Fruit fly (Drosophila melanogaster) whole organism, embryonic: Measurements from ENCODE around the gene CG4025.
A peak's percentile ranks its signal among the peaks of the same experiment; 100 is the strongest.

Source experiments
- CG11456 ChIP-seq: fragments of 200-800 bp; sonication (Bioruptor generic); IDR thresholded peaks from 3 replicates; pipeline ENCODE4 v1.3.6; 2022; ENCODE audit warnings: missing biosample characterization, missing genetic modification characterization
- CG11560 ChIP-seq: fragments of 200-800 bp; sonication (Bioruptor generic); IDR thresholded peaks from 3 replicates; pipeline ENCODE4 v1.3.6; 2022; ENCODE audit warnings: missing biosample characterization, missing genetic modification characterization
- CG11723 ChIP-seq: fragments of 200-800 bp; sonication (Bioruptor generic); optimal IDR thresholded peaks from 2 replicates; lab custom pipeline; 2017; ENCODE audit warnings: missing biosample characterization, mild to moderate bottlenecking, missing genetic modification characterization
- CG12236 ChIP-seq: fragments of 200-800 bp; sonication (Bioruptor generic); optimal IDR thresholded peaks from 2 replicates; lab custom pipeline; 2016; ENCODE audit warnings: missing biosample characterization, missing genetic modification characterization
- CG12659 ChIP-seq: fragments of 200-800 bp; sonication (Bioruptor generic); optimal IDR thresholded peaks from 3 replicates; lab custom pipeline; 2017; ENCODE audit warnings: mild to moderate bottlenecking, missing biosample characterization, missing genetic modification reagents, missing genetic modification characterization
- CG12744 ChIP-seq: fragments of 200-800 bp; sonication (Bioruptor generic); optimal IDR thresholded peaks from 2 replicates; lab custom pipeline; 2016; ENCODE audit warnings: missing biosample characterization, missing genetic modification characterization
- CG1602 ChIP-seq: fragments of 200-800 bp; sonication (Bioruptor generic); optimal IDR thresholded peaks from 3 replicates; lab custom pipeline; 2016; ENCODE audit warnings: missing biosample characterization, missing genetic modification characterization
- CG18262 ChIP-seq: fragments of 200-800 bp; optimal IDR thresholded peaks from 3 replicates; lab custom pipeline; 2019; ENCODE audit warnings: missing biosample characterization, mild to moderate bottlenecking, missing genetic modification characterization, moderate library complexity
- CG2889 ChIP-seq: fragments of 200-800 bp; sonication (Bioruptor generic); IDR thresholded peaks from 3 replicates; pipeline ENCODE4 v1.3.6; 2022; ENCODE audit warnings: missing biosample characterization, missing genetic modification characterization
- CG3726 ChIP-seq: fragments of 200-800 bp; sonication (Bioruptor generic); IDR thresholded peaks from 3 replicates; pipeline ENCODE4, ENCODE4 v1.3.6; 2022; ENCODE audit warnings: missing biosample characterization, missing genetic modification characterization
- CG3838 ChIP-seq: fragments of 200-800 bp; sonication (Bioruptor generic); optimal IDR thresholded peaks from 3 replicates; lab custom pipeline; 2016; ENCODE audit warnings: missing biosample characterization, missing genetic modification characterization
- CG4360 ChIP-seq: fragments of 200-800 bp; sonication (Bioruptor generic); IDR thresholded peaks from 2 replicates; pipeline ENCODE4 v1.3.6; 2022; ENCODE audit warnings: missing biosample characterization, missing genetic modification characterization
- CG5953 ChIP-seq: fragments of 200-800 bp; sonication (Bioruptor generic); IDR thresholded peaks from 2 replicates; pipeline ENCODE4 v1.3.6; 2022; ENCODE audit warnings: missing biosample characterization, missing genetic modification characterization
- CG6689 ChIP-seq: fragments of 200-800 bp; sonication (Bioruptor generic); IDR thresholded peaks from 2 replicates; pipeline ENCODE4 v1.3.6; 2022; ENCODE audit warnings: missing biosample characterization, missing genetic modification characterization
- CG7357 ChIP-seq: fragments of 200-800 bp; sonication (Bioruptor generic); IDR thresholded peaks from 3 replicates; pipeline ENCODE4 v1.3.6; 2022; ENCODE audit warnings: missing biosample characterization, missing genetic modification characterization
- CG9437 ChIP-seq: fragments of 200-800 bp; sonication (Bioruptor generic); optimal IDR thresholded peaks from 2 replicates; lab custom pipeline; 2018; ENCODE audit warnings: missing biosample characterization, mild to moderate bottlenecking, missing genetic modification characterization
- D19B ChIP-seq: fragments of 200-800 bp; sonication (Bioruptor generic); optimal IDR thresholded peaks from 2 replicates; lab custom pipeline; 2017; ENCODE audit warnings: missing biosample characterization, mild to moderate bottlenecking, missing genetic modification characterization
- H15 ChIP-seq: fragments of 200-800 bp; sonication (Bioruptor generic); IDR thresholded peaks from 3 replicates; pipeline ENCODE4 v1.3.6; 2022; ENCODE audit warnings: missing biosample characterization, missing genetic modification characterization
- Hr3 ChIP-seq: fragments of 200-800 bp; sonication (Bioruptor generic); optimal IDR thresholded peaks from 3 replicates; lab custom pipeline; 2016; ENCODE audit warnings: missing biosample characterization, missing genetic modification characterization
- Nf-YC ChIP-seq: fragments of 200-800 bp; optimal IDR thresholded peaks from 3 replicates; lab custom pipeline; 2019; ENCODE audit warnings: missing biosample characterization, mild to moderate bottlenecking, missing genetic modification characterization, moderate library complexity
- Opbp ChIP-seq: fragments of 200-800 bp; sonication (Bioruptor generic); IDR thresholded peaks from 3 replicates; pipeline ENCODE4 v1.3.6; 2022; ENCODE audit warnings: missing biosample characterization, missing genetic modification characterization; ENCODE audit not compliant: partially characterized antibody
- Sry-δ ChIP-seq: fragments of 200-800 bp; sonication (Bioruptor generic); optimal IDR thresholded peaks from 2 replicates; lab custom pipeline; 2016; ENCODE audit warnings: missing biosample characterization, missing genetic modification characterization
- Xbp1 ChIP-seq: fragments of 200-800 bp; sonication (Bioruptor generic); optimal IDR thresholded peaks from 3 replicates; lab custom pipeline; 2016; ENCODE audit warnings: missing biosample characterization, mild to moderate bottlenecking, missing genetic modification characterization
- ab ChIP-seq: fragments of 200-800 bp; sonication (Bioruptor generic); optimal IDR thresholded peaks from 2 replicates; lab custom pipeline; 2016; ENCODE audit warnings: missing biosample characterization, missing genetic modification characterization
- abd-A ChIP-seq: fragments of 200-800 bp; sonication (Bioruptor generic); optimal IDR thresholded peaks from 3 replicates; lab custom pipeline; 2019; ENCODE audit warnings: missing biosample characterization, mild to moderate bottlenecking, missing genetic modification characterization, moderate library complexity
- bowl ChIP-seq: fragments of 200-800 bp; sonication (Bioruptor generic); IDR thresholded peaks from 2 replicates; pipeline ENCODE4 v1.3.6; 2022; ENCODE audit warnings: missing biosample characterization, missing genetic modification characterization
- br ChIP-seq: fragments of >200 bp; optimal IDR thresholded peaks from 2 replicates; lab custom pipeline; 2017
- en ChIP-seq: fragments of 200-800 bp; sonication (Bioruptor generic); optimal IDR thresholded peaks from 2 replicates; lab custom pipeline; 2016; ENCODE audit warnings: missing biosample characterization, missing genetic modification characterization
- exex ChIP-seq: fragments of 200-800 bp; sonication (Bioruptor generic); optimal IDR thresholded peaks from 4 replicates; lab custom pipeline; 2018; ENCODE audit warnings: missing biosample characterization, mild to moderate bottlenecking, missing genetic modification characterization, moderate library complexity
- jing ChIP-seq: fragments of 200-800 bp; sonication (Bioruptor generic); optimal IDR thresholded peaks from 2 replicates; lab custom pipeline; 2018; ENCODE audit warnings: missing biosample characterization, mild to moderate bottlenecking, missing genetic modification characterization
- lola ChIP-seq, 3 experiments: fragments of >200 bp in 2 of 3; fragments of 200-800 bp in 1 of 3; sonication (Bioruptor generic) in 1 of 3; optimal IDR thresholded peaks; 2 replicates each; lab custom pipeline; 2017 to 2019; ENCODE audit warnings: missing biosample characterization in 3 of 3, missing genetic modification characterization in 3 of 3, mild to moderate bottlenecking in 1 of 3, moderate library complexity in 1 of 3
- luna ChIP-seq: fragments of 200-800 bp; sonication (Bioruptor generic); optimal IDR thresholded peaks from 2 replicates; lab custom pipeline; 2016; ENCODE audit warnings: missing biosample characterization, missing genetic modification characterization
- maf-S ChIP-seq: fragments of 200-800 bp; sonication (Bioruptor generic); optimal IDR thresholded peaks from 2 replicates; lab custom pipeline; 2016; ENCODE audit warnings: missing biosample characterization, missing genetic modification characterization
- mam ChIP-seq: fragments of 200-800 bp; sonication (Bioruptor generic); optimal IDR thresholded peaks from 3 replicates; lab custom pipeline; 2016; ENCODE audit warnings: missing biosample characterization, missing genetic modification characterization
- mld ChIP-seq: fragments of 200-800 bp; sonication (Bioruptor generic); IDR thresholded peaks from 3 replicates; pipeline ENCODE4 v1.3.6; 2022; ENCODE audit warnings: missing biosample characterization, missing genetic modification characterization; ENCODE audit not compliant: partially characterized antibody
- nau ChIP-seq: fragments of 200-800 bp; sonication (Bioruptor generic); optimal IDR thresholded peaks from 3 replicates; lab custom pipeline; 2017; ENCODE audit warnings: missing biosample characterization, mild to moderate bottlenecking, missing genetic modification characterization, missing genetic modification reagents
- nerfin-1 ChIP-seq: fragments of 200-800 bp; sonication (Bioruptor generic); optimal IDR thresholded peaks from 3 replicates; lab custom pipeline; 2019; ENCODE audit warnings: missing biosample characterization, mild to moderate bottlenecking, missing genetic modification characterization, moderate library complexity
- odd ChIP-seq: fragments of 200-800 bp; sonication (Bioruptor generic); optimal IDR thresholded peaks from 2 replicates; lab custom pipeline; 2017; ENCODE audit warnings: missing biosample characterization, mild to moderate bottlenecking, missing genetic modification characterization
- rib ChIP-seq: fragments of 200-800 bp; sonication (Bioruptor generic); IDR thresholded peaks from 2 replicates; pipeline ENCODE4 v1.3.6; 2022; ENCODE audit warnings: missing biosample characterization, missing genetic modification characterization
- sc ChIP-seq, 3 experiments: fragments of >200 bp in 2 of 3; fragments of 200-800 bp in 1 of 3; sonication (Bioruptor generic) in 1 of 3; optimal IDR thresholded peaks; 2 replicates in 2 of 3; 3 replicates in 1 of 3; lab custom pipeline; 2017; ENCODE audit warnings: mild to moderate bottlenecking in 1 of 3, missing biosample characterization in 1 of 3, missing genetic modification characterization in 1 of 3, missing genetic modification reagents in 1 of 3
- slbo ChIP-seq: fragments of 200-800 bp; sonication (Bioruptor generic); IDR thresholded peaks from 2 replicates; pipeline ENCODE4 v1.3.6; 2022; ENCODE audit warnings: missing biosample characterization, missing genetic modification characterization
- slp2 ChIP-seq: fragments of 200-800 bp; sonication (Bioruptor generic); optimal IDR thresholded peaks from 2 replicates; lab custom pipeline; 2016; ENCODE audit warnings: missing biosample characterization, missing genetic modification characterization
- so ChIP-seq: fragments of 200-800 bp; sonication (Bioruptor generic); IDR thresholded peaks from 3 replicates; pipeline ENCODE4 v1.3.6; 2022; ENCODE audit warnings: missing biosample characterization, missing genetic modification characterization
- tll ChIP-seq, 2 experiments: fragments of 200-800 bp in 1 of 2; fragments of >200 bp in 1 of 2; sonication (Bioruptor generic) in 1 of 2; optimal IDR thresholded peaks; 2 replicates each; lab custom pipeline; 2017 to 2019; ENCODE audit warnings: missing biosample characterization in 2 of 2, missing genetic modification characterization in 2 of 2, mild to moderate bottlenecking in 1 of 2, moderate library complexity in 1 of 2
- trh ChIP-seq: fragments of 200-800 bp; sonication (Bioruptor generic); optimal IDR thresholded peaks from 2 replicates; lab custom pipeline; 2016; ENCODE audit warnings: missing biosample characterization, missing genetic modification characterization
- wdn ChIP-seq: fragments of 200-800 bp; sonication (Bioruptor generic); IDR thresholded peaks from 2 replicates; pipeline ENCODE4 v1.3.6; 2022; ENCODE audit warnings: missing biosample characterization, missing genetic modification characterization
- zf30C ChIP-seq: fragments of 200-800 bp; sonication (Bioruptor generic); optimal IDR thresholded peaks from 3 replicates; lab custom pipeline; 2018; ENCODE audit warnings: missing biosample characterization, mild to moderate bottlenecking, missing genetic modification characterization

CG4025 gene

dm6 chrX:2041312-2041918, 35.4 kb upstream of the CG4025 start, which contains the start of gene CG4313 (continued):
- TF ChIP-seq wdn (0 out of 2 replicates have a peak, but pooled peaks have one; percentile 22), H15 (0 out of 3 replicates have a peak, but pooled peaks have one; percentile 54), trh (GFP tag; lab: Kevin White, UChicago) (no peak)

DNA sequence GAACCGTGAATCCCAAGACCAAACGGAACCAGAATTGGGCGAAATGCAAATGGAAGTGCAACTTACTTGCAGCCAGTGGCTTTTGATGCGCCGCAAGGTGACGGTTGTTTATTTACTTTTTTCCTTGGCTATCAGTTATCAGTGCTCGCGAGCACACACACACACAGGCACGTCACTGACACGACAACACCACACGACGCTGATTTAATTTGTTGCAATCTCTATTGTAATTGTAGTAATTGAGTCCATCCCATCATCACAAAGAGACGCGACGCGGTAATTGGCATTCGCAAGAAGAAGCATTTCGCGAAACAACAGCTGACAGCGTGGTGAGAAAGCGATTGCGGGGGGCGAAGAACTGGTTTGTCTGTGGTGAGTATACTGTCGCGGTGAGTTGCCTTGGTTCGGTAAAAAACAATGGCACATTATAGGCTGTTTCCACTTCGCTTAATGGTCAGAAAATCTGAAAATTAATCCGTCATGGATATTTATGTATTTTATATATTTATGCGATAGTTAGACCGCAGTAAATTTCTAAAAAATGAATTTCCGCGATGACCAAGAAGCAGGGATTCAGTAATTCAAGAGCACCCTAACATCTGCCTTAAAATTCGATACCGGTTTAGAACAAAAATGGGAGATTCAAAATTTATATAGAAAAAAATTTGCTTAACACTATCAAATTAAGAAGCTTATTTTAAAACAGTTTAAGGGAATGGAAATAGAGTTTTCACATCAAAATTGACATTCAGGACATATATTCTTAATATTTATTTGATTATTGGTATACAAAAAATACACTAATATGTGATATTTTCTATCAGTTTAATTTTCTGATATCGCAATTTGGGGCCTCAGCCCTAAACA, 34.6 kb upstream of the CG4025 start, which contains the start of the genes Actn and usp:
Gene Actn, minus strand, starts transcription at position 331 of the 867 bp plus-strand sequence.
Gene usp, minus strand, starts transcription at position 331 of the 867 bp plus-strand sequence.
- TF ChIP-seq lola (GFP tag; optimal IDR thresholded peaks at IDR 0.05; lab: Kevin White, UChicago) (peak in 2 of 3 experiments; percentile 12 to 93), CG6689 (GFP tag; lab: Robert Waterston, UW) (no peak), Hr3 (GFP tag; lab: Kevin White, UChicago) (peak; percentile 0), CG12659 (GFP tag; lab: Kevin White, UChicago) (peak; percentile 27), jing (no peak), CG5953 (GFP tag; lab: Robert Waterston, UW) (no peak), CG12744 (GFP tag; lab: Kevin White, UChicago) (no peak), CG3838 (GFP tag; lab: Kevin White, UChicago) (no peak), Nf-YC (peak; percentile 16), rib (GFP tag; lab: Robert Waterston, UW) (peak; percentile 94), odd (GFP tag; lab: Kevin White, UChicago) (no peak), Sry-δ (peak; percentile 3), CG11723 (GFP tag; lab: Kevin White, UChicago) (no peak), CG2889 (no peak), CG12236 (no peak), slp2 (GFP tag; lab: Kevin White, UChicago) (no peak), CG11560 (no peak), exex (tag; lab: Kevin White, UChicago) (peak; percentile 92), luna (GFP tag; lab: Kevin White, UChicago) (no peak), ab (GFP tag; lab: Kevin White, UChicago) (no peak), abd-A (tag; lab: Kevin White, UChicago) (no peak), mld (no peak), D19B (no peak), br (lab: Kevin White, UChicago) (no peak), CG7357 (GFP tag; lab: Robert Waterston, UW) (peak; percentile 89), zf30C (GFP tag; lab: Kevin White, UChicago) (no peak), maf-S (GFP tag; lab: Kevin White, UChicago) (no peak), nerfin-1 (no peak), CG4360 (GFP tag; lab: Robert Waterston, UW) (no peak), nau (GFP tag; lab: Kevin White, UChicago) (no peak), so (GFP tag; lab: Robert Waterston, UW) (no peak), tll (GFP tag; optimal IDR thresholded peaks at IDR 0.05; lab: Kevin White, UChicago) (no peak), mam (GFP tag; lab: Kevin White, UChicago) (no peak), CG9437 (GFP tag; lab: Kevin White, UChicago) (no peak), CG3726 (no peak), CG11456 (GFP tag; lab: Robert Waterston, UW) (no peak), bowl (GFP tag; lab: Robert Waterston, UW) (no peak), sc (optimal IDR thresholded peaks at IDR 0.05; lab: Kevin White, UChicago) (no peak), sc (GFP tag; optimal IDR thresholded peaks at IDR 0.05; lab: Kevin White, UChicago) (no peak), slbo (GFP tag; lab: Robert Waterston, UW) (peak; percentile 33; the same call in 1 of the 2 replicates), en (GFP tag; lab: Kevin White, UChicago) (no peak), CG18262 (tag; lab: Kevin White, UChicago) (peak; percentile 33), CG1602 (no peak), Opbp (no peak), Xbp1 (GFP tag; lab: Kevin White, UChicago) (peak; percentile 28)
